Fruit fly (Drosophila melanogaster) whole organism, embryonic: ENCODE results near the gene CG7183.

Experiments used
- ATbp ChIP-seq: fragments of 200-800 bp; sonication (Bioruptor generic); optimal IDR thresholded peaks from 2 replicates; lab custom pipeline; 2017; ENCODE audit warnings: missing biosample characterization, mild to moderate bottlenecking, missing genetic modification characterization, missing genetic modification reagents
- Adf1 ChIP-seq: fragments of 200-800 bp; sonication (Bioruptor generic); IDR thresholded peaks from 2 replicates; pipeline ENCODE4 v1.3.6; 2022; ENCODE audit warnings: missing biosample characterization, missing genetic modification characterization
- Atf3 ChIP-seq: fragments of 200-800 bp; sonication (Bioruptor generic); optimal IDR thresholded peaks from 3 replicates; lab custom pipeline; 2016; ENCODE audit warnings: missing biosample characterization, missing genetic modification characterization
- Awh ChIP-seq: fragments of 200-800 bp; sonication (Bioruptor generic); IDR thresholded peaks from 2 replicates; pipeline ENCODE4, ENCODE4 v1.3.6; 2022; ENCODE audit warnings: missing biosample characterization, missing genetic modification characterization
- BtbVII ChIP-seq: fragments of 200-800 bp; sonication (Bioruptor generic); optimal IDR thresholded peaks from 3 replicates; lab custom pipeline; 2017; ENCODE audit warnings: missing biosample characterization, mild to moderate bottlenecking, missing genetic modification characterization
- CG10959 ChIP-seq: fragments of 200-800 bp; sonication (Bioruptor generic); IDR thresholded peaks from 2 replicates; pipeline ENCODE4 v1.3.6; 2022; ENCODE audit warnings: missing biosample characterization, missing genetic modification characterization
- CG11560 ChIP-seq: fragments of 200-800 bp; sonication (Bioruptor generic); IDR thresholded peaks from 3 replicates; pipeline ENCODE4 v1.3.6; 2022; ENCODE audit warnings: missing biosample characterization, missing genetic modification characterization
- CG12219 ChIP-seq: fragments of 200-800 bp; sonication (Bioruptor generic); optimal IDR thresholded peaks from 3 replicates; lab custom pipeline; 2018; ENCODE audit warnings: missing biosample characterization, mild to moderate bottlenecking, missing genetic modification characterization
- CG14667 ChIP-seq: fragments of 200-800 bp; sonication (Bioruptor generic); IDR thresholded peaks from 2 replicates; pipeline ENCODE4 v1.3.6; 2022; ENCODE audit warnings: missing biosample characterization, missing genetic modification characterization
- CG1832 ChIP-seq: fragments of 200-800 bp; sonication (Bioruptor generic); optimal IDR thresholded peaks from 2 replicates; lab custom pipeline; 2017; ENCODE audit warnings: missing biosample characterization, mild to moderate bottlenecking, missing genetic modification characterization, inconsistent platforms
- CG42726 ChIP-seq: fragments of 200-800 bp; sonication (Bioruptor generic); IDR thresholded peaks from 2 replicates; pipeline ENCODE4 v1.3.6; 2022; ENCODE audit warnings: missing biosample characterization, missing genetic modification characterization; ENCODE audit not compliant: partially characterized antibody
- CG4328 ChIP-seq: fragments of 200-800 bp; sonication (Bioruptor generic); optimal IDR thresholded peaks from 3 replicates; lab custom pipeline; 2017; ENCODE audit warnings: missing biosample characterization, missing genetic modification reagents, missing genetic modification characterization
- CG4360 ChIP-seq: fragments of 200-800 bp; sonication (Bioruptor generic); IDR thresholded peaks from 2 replicates; pipeline ENCODE4 v1.3.6; 2022; ENCODE audit warnings: missing biosample characterization, missing genetic modification characterization
- CG6654 ChIP-seq: fragments of 200-800 bp; sonication (Bioruptor generic); optimal IDR thresholded peaks from 2 replicates; lab custom pipeline; 2017; ENCODE audit warnings: missing biosample characterization, mild to moderate bottlenecking, missing genetic modification characterization
- CG7928 ChIP-seq: fragments of 200-800 bp; sonication (Bioruptor generic); optimal IDR thresholded peaks from 2 replicates; lab custom pipeline; 2017; ENCODE audit warnings: missing biosample characterization, mild to moderate bottlenecking, missing genetic modification characterization
- Dbx ChIP-seq: fragments of 200-800 bp; sonication (Bioruptor generic); IDR thresholded peaks from 3 replicates; pipeline ENCODE4 v1.3.6; 2022; ENCODE audit warnings: missing biosample characterization, missing genetic modification characterization
- Dip2 ChIP-seq: fragments of 200-800 bp; sonication (Bioruptor generic); IDR thresholded peaks from 2 replicates; pipeline ENCODE4 v1.3.6; 2022; ENCODE audit warnings: missing biosample characterization, missing genetic modification characterization
- HmgZ ChIP-seq: fragments of 200-800 bp; sonication (Bioruptor generic); optimal IDR thresholded peaks from 2 replicates; lab custom pipeline; 2018; ENCODE audit warnings: missing biosample characterization, mild to moderate bottlenecking, missing genetic modification characterization
- Hmx ChIP-seq: fragments of 200-800 bp; sonication (Bioruptor generic); optimal IDR thresholded peaks from 2 replicates; lab custom pipeline; 2016; ENCODE audit warnings: missing biosample characterization, missing genetic modification characterization
- Hr39 ChIP-seq: fragments of >200 bp; optimal IDR thresholded peaks from 2 replicates; lab custom pipeline; 2017
- Hsf ChIP-seq: fragments of 200-800 bp; sonication (Bioruptor generic); optimal IDR thresholded peaks from 3 replicates; lab custom pipeline; 2016; ENCODE audit warnings: missing biosample characterization, missing genetic modification characterization
- Lhr ChIP-seq: fragments of 200-800 bp; sonication (Bioruptor generic); optimal IDR thresholded peaks from 3 replicates; lab custom pipeline; 2017; ENCODE audit warnings: mild to moderate bottlenecking, missing biosample characterization, missing genetic modification reagents, missing genetic modification characterization
- Meics ChIP-seq: fragments of 200-800 bp; sonication (Bioruptor generic); optimal IDR thresholded peaks from 2 replicates; lab custom pipeline; 2017; ENCODE audit warnings: missing biosample characterization, mild to moderate bottlenecking, missing genetic modification characterization
- PHDP ChIP-seq: fragments of 200-800 bp; sonication (Bioruptor generic); optimal IDR thresholded peaks from 3 replicates; lab custom pipeline; 2018; ENCODE audit warnings: missing biosample characterization, mild to moderate bottlenecking, missing genetic modification characterization, moderate library complexity
- Poxn ChIP-seq: fragments of 200-800 bp; sonication (Bioruptor generic); IDR thresholded peaks from 2 replicates; pipeline ENCODE4 v1.3.6; 2022; ENCODE audit warnings: missing biosample characterization, missing genetic modification characterization
- Ptx1 ChIP-seq: fragments of 200-800 bp; sonication (Bioruptor generic); IDR thresholded peaks from 2 replicates; pipeline ENCODE4 v1.3.6; 2022; ENCODE audit warnings: missing biosample characterization, missing genetic modification characterization
- Sox102F ChIP-seq: fragments of 200-800 bp; sonication (Bioruptor generic); optimal IDR thresholded peaks from 2 replicates; lab custom pipeline; 2018; ENCODE audit warnings: missing biosample characterization, mild to moderate bottlenecking, missing genetic modification characterization, moderate library complexity
- Spps ChIP-seq: fragments of 200-800 bp; sonication (Bioruptor generic); optimal IDR thresholded peaks from 2 replicates; lab custom pipeline; 2018; ENCODE audit warnings: missing biosample characterization, mild to moderate bottlenecking, missing genetic modification characterization
- YL-1 ChIP-seq: fragments of 200-800 bp; sonication (Bioruptor generic); optimal IDR thresholded peaks from 3 replicates; lab custom pipeline; 2017; ENCODE audit warnings: missing biosample characterization, mild to moderate bottlenecking, missing genetic modification characterization
- aop ChIP-seq: fragments of 200-800 bp; sonication (Bioruptor generic); IDR thresholded peaks from 2 replicates; pipeline ENCODE4 v1.3.6; 2022; ENCODE audit warnings: missing biosample characterization, missing genetic modification characterization
- cad ChIP-seq: fragments of >200 bp; optimal IDR thresholded peaks from 2 replicates; lab custom pipeline; 2017; ENCODE audit warnings: missing biosample characterization, missing genetic modification characterization
- cg ChIP-seq: fragments of 200-800 bp; sonication (Bioruptor generic); optimal IDR thresholded peaks from 3 replicates; lab custom pipeline; 2019; ENCODE audit warnings: missing biosample characterization, mild to moderate bottlenecking, missing genetic modification characterization, moderate library complexity
- cwo ChIP-seq: fragments of 200-800 bp; sonication (Bioruptor generic); optimal IDR thresholded peaks from 3 replicates; lab custom pipeline; 2017; ENCODE audit warnings: missing biosample characterization, missing genetic modification characterization, mild to moderate bottlenecking, moderate library complexity, missing genetic modification reagents
- dimm ChIP-seq: fragments of 200-800 bp; sonication (Bioruptor generic); IDR thresholded peaks from 2 replicates; pipeline ENCODE4 v1.3.6; 2022; ENCODE audit warnings: missing biosample characterization, missing genetic modification characterization
- disco-r ChIP-seq: fragments of 200-800 bp; sonication (Bioruptor generic); optimal IDR thresholded peaks from 2 replicates; lab custom pipeline; 2016; ENCODE audit warnings: missing biosample characterization, missing genetic modification characterization
- fru ChIP-seq: fragments of >200 bp; optimal IDR thresholded peaks from 2 replicates; lab custom pipeline; 2017
- gcm2 ChIP-seq: fragments of 200-800 bp; sonication (Bioruptor generic); optimal IDR thresholded peaks from 2 replicates; lab custom pipeline; 2016; ENCODE audit warnings: missing biosample characterization, missing genetic modification characterization
- grau ChIP-seq: fragments of 200-800 bp; optimal IDR thresholded peaks from 3 replicates; lab custom pipeline; 2019; ENCODE audit warnings: missing biosample characterization, mild to moderate bottlenecking, missing genetic modification characterization, moderate library complexity
- gt ChIP-seq: fragments of 200-800 bp; sonication (Bioruptor generic); IDR thresholded peaks from 2 replicates; pipeline ENCODE4 v1.3.6; 2022; ENCODE audit warnings: missing biosample characterization, missing genetic modification characterization
- her ChIP-seq: fragments of 200-800 bp; sonication (Bioruptor generic); optimal IDR thresholded peaks from 2 replicates; lab custom pipeline; 2016; ENCODE audit warnings: missing biosample characterization, missing genetic modification characterization
- lab ChIP-seq: fragments of 200-800 bp; sonication (Bioruptor generic); optimal IDR thresholded peaks from 3 replicates; lab custom pipeline; 2017; ENCODE audit warnings: missing biosample characterization, missing genetic modification characterization, mild to moderate bottlenecking, moderate library complexity, missing genetic modification reagents
- lov ChIP-seq, 2 experiments: fragments of 200-800 bp in 1 of 2; fragments of >200 bp in 1 of 2; sonication (Bioruptor generic) in 1 of 2; IDR thresholded peaks in 1 of 2; optimal IDR thresholded peaks in 1 of 2; 2 replicates in 1 of 2; 3 replicates in 1 of 2; pipeline versions ENCODE4 v1.3.6 to Lab custom; 2017 to 2022; ENCODE audit warnings: missing biosample characterization in 1 of 2, missing genetic modification characterization in 1 of 2
- nmo ChIP-seq: fragments of 200-800 bp; sonication (Bioruptor generic); optimal IDR thresholded peaks from 2 replicates; lab custom pipeline; 2018; ENCODE audit warnings: missing biosample characterization, mild to moderate bottlenecking, missing genetic modification characterization, moderate library complexity
- pros ChIP-seq: fragments of 200-800 bp; sonication (Bioruptor generic); optimal IDR thresholded peaks from 3 replicates; lab custom pipeline; 2019; ENCODE audit warnings: missing biosample characterization, mild to moderate bottlenecking, missing genetic modification characterization, moderate library complexity
- psq ChIP-seq: fragments of 200-800 bp; sonication (Bioruptor generic); optimal IDR thresholded peaks from 2 replicates; lab custom pipeline; 2017; ENCODE audit warnings: missing biosample characterization, missing genetic modification characterization
- sc ChIP-seq, 3 experiments: fragments of >200 bp in 2 of 3; fragments of 200-800 bp in 1 of 3; sonication (Bioruptor generic) in 1 of 3; optimal IDR thresholded peaks; 2 replicates in 2 of 3; 3 replicates in 1 of 3; lab custom pipeline; 2017; ENCODE audit warnings: mild to moderate bottlenecking in 1 of 3, missing biosample characterization in 1 of 3, missing genetic modification characterization in 1 of 3, missing genetic modification reagents in 1 of 3
- ssp ChIP-seq: fragments of 200-800 bp; sonication (Bioruptor generic); IDR thresholded peaks from 2 replicates; pipeline ENCODE4 v1.3.6; 2022; ENCODE audit warnings: missing biosample characterization, missing genetic modification characterization
- twi ChIP-seq: fragments of 200-800 bp; optimal IDR thresholded peaks from 2 replicates; lab custom pipeline; 2019; ENCODE audit warnings: missing biosample characterization, mild to moderate bottlenecking, missing genetic modification characterization, moderate library complexity

CG7183 gene

DNA sequence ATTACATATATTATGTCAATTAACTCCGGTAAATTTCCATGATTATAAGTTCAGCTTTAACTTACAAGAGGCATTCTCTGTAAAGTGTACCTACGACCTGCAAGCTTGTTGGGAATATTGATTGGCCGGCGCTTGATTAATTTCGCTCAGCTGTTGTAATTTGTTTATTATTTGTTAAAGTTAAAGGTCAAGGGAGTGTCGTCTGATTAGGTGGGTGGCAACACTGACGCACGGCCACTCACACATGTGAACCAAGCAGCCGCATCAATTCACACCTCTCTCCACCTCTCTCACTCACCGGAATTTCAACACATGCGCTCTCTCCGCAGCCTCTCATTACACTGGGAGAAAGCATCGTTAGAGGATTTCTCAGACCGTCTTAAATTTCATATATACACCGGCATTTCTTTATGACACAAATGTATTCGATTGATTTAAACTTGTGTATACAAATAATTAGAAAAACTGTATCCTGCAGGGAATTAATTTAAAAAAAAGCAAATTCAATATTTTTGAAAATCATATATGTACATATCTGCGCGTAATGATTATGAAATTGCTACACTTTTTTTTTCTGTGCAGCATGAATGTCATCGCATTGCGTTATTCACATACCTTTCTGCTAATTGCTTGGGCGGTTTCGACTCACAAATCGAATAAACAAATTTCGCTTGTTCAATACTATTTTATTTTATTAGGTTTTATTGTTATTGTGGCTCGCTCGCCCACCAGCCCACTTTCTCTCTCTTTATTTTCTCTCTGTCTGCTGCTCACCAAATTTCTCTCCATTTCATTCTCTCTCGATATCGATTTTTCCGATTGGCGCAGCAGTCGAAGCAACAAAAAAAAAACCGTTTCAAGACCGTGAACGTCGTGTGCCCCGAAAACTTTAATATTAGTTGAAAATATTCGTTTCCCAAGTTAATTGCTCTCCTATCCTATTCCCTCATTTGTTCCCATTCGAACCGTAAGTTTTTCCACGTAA is 48.2 kb downstream of the CG7183 start (continued):
- TF ChIP-seq dimm (GFP tag; lab: Robert Waterston, UW) (peak; percentile 54), CG4360 (GFP tag; lab: Robert Waterston, UW) (peak; percentile 16), Adf1 (GFP tag; lab: Robert Waterston, UW) (peak; percentile 67), CG42726 (no peak), Spps (tag; lab: Kevin White, UChicago) (peak; percentile 82), HmgZ (peak; percentile 92), Dip2 (GFP tag; lab: Robert Waterston, UW) (peak; percentile 40; the same call in 1 of the 2 replicates), pros (GFP tag; lab: Kevin White, UChicago) (no peak), disco-r (GFP tag; lab: Kevin White, UChicago) (peak; percentile 82), sc (optimal IDR thresholded peaks at IDR 0.05; lab: Kevin White, UChicago) (no peak), sc (GFP tag; optimal IDR thresholded peaks at IDR 0.05; lab: Kevin White, UChicago) (peak; percentile 89), ATbp (peak; percentile 94), gt (peak; percentile 68; the same call in 1 of the 2 replicates), her (GFP tag; lab: Kevin White, UChicago) (peak; percentile 81), YL-1 (GFP tag; lab: Kevin White, UChicago) (peak; percentile 77), nmo (GFP tag; lab: Kevin White, UChicago) (peak; percentile 95), cwo (GFP tag; lab: Kevin White, UChicago) (peak; percentile 91), Dbx (peak; percentile 83), ssp (GFP tag; lab: Robert Waterston, UW) (peak; percentile 81), CG10959 (GFP tag; lab: Robert Waterston, UW) (peak; percentile 78), Hr39 (lab: Kevin White, UChicago) (no peak), aop (GFP tag; lab: Robert Waterston, UW) (peak; percentile 15; the same call in 1 of the 2 replicates), CG14667 (GFP tag; lab: Robert Waterston, UW) (peak; percentile 79), Poxn (GFP tag; lab: Robert Waterston, UW) (peak; percentile 47; the same call in 1 of the 2 replicates), cg (GFP tag; lab: Kevin White, UChicago) (peak; percentile 61), Hsf (GFP tag; lab: Kevin White, UChicago) (peak; percentile 95), BtbVII (GFP tag; lab: Kevin White, UChicago) (peak; percentile 92), CG4328 (GFP tag; lab: Kevin White, UChicago) (peak; percentile 91), CG12219 (GFP tag; lab: Kevin White, UChicago) (peak; percentile 96), lov (optimal IDR thresholded peaks at IDR 0.05; lab: Kevin White, UChicago) (no peak), lov (GFP tag; IDR thresholded peaks at IDR 0.05; lab: Robert Waterston, UW) (0 out of 3 replicates have a peak, but pooled peaks have one; percentile 49), Lhr (GFP tag; lab: Kevin White, UChicago) (peak; percentile 74), grau (tag; lab: Kevin White, UChicago) (peak; percentile 94), CG7928 (GFP tag; lab: Kevin White, UChicago) (peak; percentile 56), lab (GFP tag; lab: Kevin White, UChicago) (peak; percentile 95), PHDP (tag; lab: Kevin White, UChicago) (peak; percentile 94), Sox102F (GFP tag; lab: Kevin White, UChicago) (peak; percentile 96), Hmx (peak; percentile 78), psq (peak; percentile 66), cad (GFP tag; lab: Kevin White, UChicago) (no peak), CG6654 (peak; percentile 82), fru (no peak), twi (tag; lab: Kevin White, UChicago) (peak; percentile 86), gcm2 (peak; percentile 89), Meics (GFP tag; lab: Kevin White, UChicago) (peak; percentile 94), CG1832 (GFP tag; lab: Kevin White, UChicago) (no peak), Awh (GFP tag; lab: Robert Waterston, UW) (peak; percentile 82), Atf3 (GFP tag; lab: Kevin White, UChicago) (peak; percentile 88), CG11560 (tag; lab: Robert Waterston, UW) (peak; percentile 71; the same call in 2 of the 3 replicates), Ptx1 (peak; percentile 93)
